Worm (Caenorhabditis elegans): ENCODE measurements around the gene dsl-6.

DNA sequence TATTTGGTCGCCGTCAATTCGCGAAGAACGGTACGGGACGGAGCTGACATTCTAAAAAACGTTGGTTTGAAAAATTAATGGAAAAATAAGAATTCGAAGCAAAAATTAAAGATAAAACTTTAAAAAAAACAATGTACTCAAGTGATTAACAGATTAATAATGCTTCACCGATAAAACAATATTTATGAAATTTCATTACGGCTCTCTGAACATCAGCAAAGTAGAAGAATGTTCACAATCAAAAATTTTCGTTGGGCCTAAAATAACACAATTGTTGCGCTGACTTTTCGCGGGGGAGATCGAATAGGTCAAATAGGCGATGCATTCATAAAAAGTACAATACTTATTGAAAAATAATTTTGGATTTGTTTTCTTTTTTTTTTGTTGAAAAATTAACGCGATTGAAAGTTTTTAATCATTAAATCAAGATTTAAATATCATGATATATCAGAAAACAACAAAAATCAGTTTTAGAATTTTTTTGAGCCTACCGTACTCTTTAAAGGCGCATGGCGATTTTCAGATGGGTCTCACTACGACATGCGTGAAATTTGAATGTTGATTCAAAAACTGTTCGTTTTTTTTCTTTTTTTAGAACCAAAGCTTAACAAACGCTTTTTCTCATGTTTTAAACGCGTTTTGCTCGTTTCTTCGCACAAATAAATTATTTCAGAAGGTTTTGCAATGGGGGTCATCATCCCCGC lies 5.3 kb upstream of the dsl-6 start, which contains the start of the genes memi-3 and cyp-31A2:
- TF ChIP-seq hmg-4 (GFP tag; optimal IDR thresholded peaks at IDR 0.05) (no peak), flt-1 (GFP tag; IDR thresholded peaks at IDR 0.05) (no peak), ceh-13 (GFP tag; optimal IDR thresholded peaks at IDR 0.05) (no peak), ceh-36 (tag; optimal IDR thresholded peaks at IDR 0.05) (no peak), B0310.2 (tag; optimal IDR thresholded peaks at IDR 0.05) (no peak), ama-1 (optimal IDR thresholded peaks at IDR 0.05) (no peak), scrt-1 (GFP tag; IDR thresholded peaks at IDR 0.05) (no peak), hnd-1 (tag; optimal IDR thresholded peaks at IDR 0.05) (no peak), F13C5.2 (tag; optimal IDR thresholded peaks at IDR 0.05) (no peak), aly-1 (tag; optimal IDR thresholded peaks at IDR 0.05) (no peak)
